Fruit fly (Drosophila melanogaster) whole organism, embryonic: ENCODE results near the gene CG14096.

ENCODE experiments used
- Ada2b ChIP-seq: fragments of 200-800 bp; sonication (Bioruptor generic); IDR thresholded peaks from 2 replicates; pipeline ENCODE4 v1.3.6; 2022; ENCODE audit warnings: missing biosample characterization, missing genetic modification characterization
- Aef1 ChIP-seq: fragments of 200-800 bp; sonication (Bioruptor generic); IDR thresholded peaks from 3 replicates; pipeline ENCODE4 v1.3.6; 2022; ENCODE audit warnings: missing biosample characterization, missing genetic modification characterization
- BEAF-32 ChIP-seq: fragments of 200-800 bp; sonication (Bioruptor generic); optimal IDR thresholded peaks from 3 replicates; lab custom pipeline; 2017; ENCODE audit warnings: missing biosample characterization, missing genetic modification characterization, mild to moderate bottlenecking, moderate library complexity, missing genetic modification reagents
- Bgb ChIP-seq: fragments of 200-800 bp; sonication (Bioruptor generic); IDR thresholded peaks from 2 replicates; pipeline ENCODE4 v1.3.6; 2022; ENCODE audit warnings: missing biosample characterization, missing genetic modification characterization; ENCODE audit not compliant: partially characterized antibody
- CG10209 ChIP-seq: fragments of 200-800 bp; sonication (Bioruptor generic); optimal IDR thresholded peaks from 3 replicates; lab custom pipeline; 2017; ENCODE audit warnings: missing biosample characterization, mild to moderate bottlenecking, missing genetic modification characterization, missing genetic modification reagents
- CG11504 ChIP-seq: fragments of 200-800 bp; sonication (Bioruptor generic); optimal IDR thresholded peaks from 3 replicates; lab custom pipeline; 2019; ENCODE audit warnings: missing biosample characterization, mild to moderate bottlenecking, missing genetic modification characterization, moderate library complexity
- CG1603 ChIP-seq: fragments of 200-800 bp; sonication (Bioruptor generic); optimal IDR thresholded peaks from 2 replicates; lab custom pipeline; 2019; ENCODE audit warnings: missing biosample characterization, mild to moderate bottlenecking, missing genetic modification characterization, moderate library complexity
- CG17361 ChIP-seq: fragments of 200-800 bp; sonication (Bioruptor generic); IDR thresholded peaks from 3 replicates; pipeline ENCODE4 v1.3.6; 2022; ENCODE audit warnings: missing biosample characterization, missing genetic modification characterization
- CG17385 ChIP-seq: fragments of 200-800 bp; sonication (Bioruptor generic); optimal IDR thresholded peaks from 3 replicates; lab custom pipeline; 2018; ENCODE audit warnings: missing biosample characterization, mild to moderate bottlenecking, missing genetic modification characterization
- CG2678 ChIP-seq: fragments of 200-800 bp; sonication (Bioruptor generic); optimal IDR thresholded peaks from 3 replicates; lab custom pipeline; 2019; ENCODE audit warnings: missing biosample characterization, mild to moderate bottlenecking, missing genetic modification characterization, moderate library complexity
- CG2889 ChIP-seq: fragments of 200-800 bp; sonication (Bioruptor generic); IDR thresholded peaks from 3 replicates; pipeline ENCODE4 v1.3.6; 2022; ENCODE audit warnings: missing biosample characterization, missing genetic modification characterization
- CG34422 ChIP-seq: fragments of 200-800 bp; sonication (Bioruptor generic); IDR thresholded peaks from 3 replicates; pipeline ENCODE4 v1.3.6; 2022; ENCODE audit warnings: missing biosample characterization, missing genetic modification characterization
- CG4404 ChIP-seq: fragments of 200-800 bp; sonication (Bioruptor generic); IDR thresholded peaks from 2 replicates; pipeline ENCODE4 v1.3.6; 2022; ENCODE audit warnings: missing biosample characterization, missing genetic modification characterization
- CG4730 ChIP-seq: fragments of 200-800 bp; sonication (Bioruptor generic); IDR thresholded peaks from 2 replicates; pipeline ENCODE4 v1.3.6; 2022; ENCODE audit warnings: missing biosample characterization, missing genetic modification characterization
- CG6272 ChIP-seq: fragments of 200-800 bp; sonication (Bioruptor generic); IDR thresholded peaks from 2 replicates; pipeline ENCODE4 v1.3.6; 2022; ENCODE audit warnings: missing biosample characterization, missing genetic modification characterization
- CG8765 ChIP-seq: fragments of 200-800 bp; sonication (Bioruptor generic); IDR thresholded peaks from 2 replicates; pipeline ENCODE4 v1.3.6; 2022; ENCODE audit warnings: missing biosample characterization, missing genetic modification characterization
- CG9817 ChIP-seq: fragments of 200-800 bp; sonication (Bioruptor generic); optimal IDR thresholded peaks from 2 replicates; lab custom pipeline; 2018; ENCODE audit warnings: missing biosample characterization, mild to moderate bottlenecking, missing genetic modification characterization, moderate library complexity
- Dip2 ChIP-seq: fragments of 200-800 bp; sonication (Bioruptor generic); IDR thresholded peaks from 2 replicates; pipeline ENCODE4 v1.3.6; 2022; ENCODE audit warnings: missing biosample characterization, missing genetic modification characterization
- E2f2 ChIP-seq: fragments of 200-800 bp; sonication (Bioruptor generic); IDR thresholded peaks from 2 replicates; pipeline ENCODE4 v1.3.6; 2022; ENCODE audit warnings: missing biosample characterization, missing genetic modification characterization
- Gug ChIP-seq: fragments of 200-800 bp; sonication (Bioruptor generic); IDR thresholded peaks from 4 replicates; pipeline ENCODE4 v1.3.6; 2022; ENCODE audit warnings: missing biosample characterization, missing genetic modification characterization
- HLH4C ChIP-seq: fragments of 200-800 bp; sonication (Bioruptor generic); IDR thresholded peaks from 3 replicates; pipeline ENCODE4 v1.3.6; 2022; ENCODE audit warnings: missing biosample characterization, missing genetic modification characterization; ENCODE audit not compliant: partially characterized antibody
- Hr3 ChIP-seq: fragments of 200-800 bp; sonication (Bioruptor generic); optimal IDR thresholded peaks from 3 replicates; lab custom pipeline; 2016; ENCODE audit warnings: missing biosample characterization, missing genetic modification characterization
- MBD-R2 ChIP-seq: fragments of 200-800 bp; sonication (Bioruptor generic); IDR thresholded peaks from 2 replicates; pipeline ENCODE4 v1.3.6; 2022; ENCODE audit warnings: missing biosample characterization, missing genetic modification characterization
- Oli ChIP-seq: fragments of 200-800 bp; sonication (Bioruptor generic); optimal IDR thresholded peaks from 2 replicates; lab custom pipeline; 2018; ENCODE audit warnings: missing biosample characterization, mild to moderate bottlenecking, missing genetic modification characterization, moderate library complexity
- Ravus ChIP-seq: fragments of 200-800 bp; sonication (Bioruptor generic); IDR thresholded peaks from 2 replicates; pipeline ENCODE4 v1.3.6; 2022; ENCODE audit warnings: missing biosample characterization, missing genetic modification characterization
- Xbp1 ChIP-seq: fragments of 200-800 bp; sonication (Bioruptor generic); optimal IDR thresholded peaks from 3 replicates; lab custom pipeline; 2016; ENCODE audit warnings: missing biosample characterization, mild to moderate bottlenecking, missing genetic modification characterization
- YL-1 ChIP-seq: fragments of 200-800 bp; sonication (Bioruptor generic); optimal IDR thresholded peaks from 3 replicates; lab custom pipeline; 2017; ENCODE audit warnings: missing biosample characterization, mild to moderate bottlenecking, missing genetic modification characterization
- aop ChIP-seq: fragments of 200-800 bp; sonication (Bioruptor generic); IDR thresholded peaks from 2 replicates; pipeline ENCODE4 v1.3.6; 2022; ENCODE audit warnings: missing biosample characterization, missing genetic modification characterization
- croc ChIP-seq: fragments of 200-800 bp; sonication (Bioruptor generic); conservative IDR thresholded peaks from 3 replicates; pipeline ENCODE4 v1.3.6; 2022; ENCODE audit warnings: missing biosample characterization, missing genetic modification characterization
- eve ChIP-seq, 2 experiments: fragments of >200 bp; optimal IDR thresholded peaks; 2 replicates each; lab custom pipeline; 2017; ENCODE audit warnings: missing biosample characterization in 2 of 2, missing genetic modification characterization in 2 of 2
- gfzf ChIP-seq: fragments of 200-800 bp; sonication (Bioruptor generic); optimal IDR thresholded peaks from 2 replicates; lab custom pipeline; 2016; ENCODE audit warnings: missing biosample characterization, mild to moderate bottlenecking, missing genetic modification characterization, moderate library complexity
- gt ChIP-seq: fragments of 200-800 bp; sonication (Bioruptor generic); IDR thresholded peaks from 2 replicates; pipeline ENCODE4 v1.3.6; 2022; ENCODE audit warnings: missing biosample characterization, missing genetic modification characterization
- hbn ChIP-seq: fragments of 200-800 bp; sonication (Bioruptor generic); IDR thresholded peaks from 2 replicates; pipeline ENCODE4 v1.3.6; 2022; ENCODE audit warnings: missing biosample characterization, missing genetic modification characterization; ENCODE audit not compliant: partially characterized antibody
- hth ChIP-seq: fragments of >200 bp; optimal IDR thresholded peaks from 2 replicates; lab custom pipeline; 2017; ENCODE audit warnings: inconsistent platforms
- mld ChIP-seq: fragments of 200-800 bp; sonication (Bioruptor generic); IDR thresholded peaks from 3 replicates; pipeline ENCODE4 v1.3.6; 2022; ENCODE audit warnings: missing biosample characterization, missing genetic modification characterization; ENCODE audit not compliant: partially characterized antibody
- nmo ChIP-seq: fragments of 200-800 bp; sonication (Bioruptor generic); optimal IDR thresholded peaks from 2 replicates; lab custom pipeline; 2018; ENCODE audit warnings: missing biosample characterization, mild to moderate bottlenecking, missing genetic modification characterization, moderate library complexity
- odd ChIP-seq: fragments of 200-800 bp; sonication (Bioruptor generic); optimal IDR thresholded peaks from 2 replicates; lab custom pipeline; 2017; ENCODE audit warnings: missing biosample characterization, mild to moderate bottlenecking, missing genetic modification characterization
- pfk ChIP-seq: fragments of 200-800 bp; sonication (Bioruptor generic); optimal IDR thresholded peaks from 2 replicates; lab custom pipeline; 2018; ENCODE audit warnings: missing biosample characterization, mild to moderate bottlenecking, missing genetic modification characterization, moderate library complexity
- prd ChIP-seq, 3 experiments: fragments of >200 bp in 2 of 3; fragments of 200-800 bp in 1 of 3; sonication (Bioruptor generic) in 1 of 3; optimal IDR thresholded peaks in 2 of 3; IDR thresholded peaks in 1 of 3; 2 replicates in 2 of 3; 3 replicates in 1 of 3; pipeline versions ENCODE4 v1.3.6 to Lab custom; 2017 to 2022; ENCODE audit warnings: missing biosample characterization in 1 of 3, missing genetic modification characterization in 1 of 3
- row ChIP-seq: fragments of 200-800 bp; sonication (Bioruptor generic); IDR thresholded peaks from 3 replicates; pipeline ENCODE4 v1.3.6; 2022; ENCODE audit warnings: missing biosample characterization, missing genetic modification characterization
- shn ChIP-seq: fragments of 200-800 bp; sonication (Bioruptor generic); optimal IDR thresholded peaks from 3 replicates; lab custom pipeline; 2016; ENCODE audit warnings: missing biosample characterization, missing genetic modification characterization
- slbo ChIP-seq: fragments of 200-800 bp; sonication (Bioruptor generic); IDR thresholded peaks from 2 replicates; pipeline ENCODE4 v1.3.6; 2022; ENCODE audit warnings: missing biosample characterization, missing genetic modification characterization
- ssp ChIP-seq: fragments of 200-800 bp; sonication (Bioruptor generic); IDR thresholded peaks from 2 replicates; pipeline ENCODE4 v1.3.6; 2022; ENCODE audit warnings: missing biosample characterization, missing genetic modification characterization
- toy ChIP-seq: fragments of 200-800 bp; sonication (Bioruptor generic); IDR thresholded peaks from 2 replicates; pipeline ENCODE4 v1.3.6; 2022; ENCODE audit warnings: missing biosample characterization, missing genetic modification characterization
- vnd ChIP-seq: fragments of 200-800 bp; sonication (Bioruptor generic); IDR thresholded peaks from 3 replicates; pipeline ENCODE4 v1.3.6; 2022; ENCODE audit warnings: missing biosample characterization, missing genetic modification characterization; ENCODE audit not compliant: partially characterized antibody
- yki ChIP-seq: fragments of >200 bp; optimal IDR thresholded peaks from 3 replicates; lab custom pipeline; 2018
- zfh1 ChIP-seq: fragments of 200-800 bp; sonication (Bioruptor generic); IDR thresholded peaks from 3 replicates; pipeline ENCODE4 v1.3.6; 2022; ENCODE audit warnings: missing biosample characterization, missing genetic modification characterization

CG14096 gene

DNA sequence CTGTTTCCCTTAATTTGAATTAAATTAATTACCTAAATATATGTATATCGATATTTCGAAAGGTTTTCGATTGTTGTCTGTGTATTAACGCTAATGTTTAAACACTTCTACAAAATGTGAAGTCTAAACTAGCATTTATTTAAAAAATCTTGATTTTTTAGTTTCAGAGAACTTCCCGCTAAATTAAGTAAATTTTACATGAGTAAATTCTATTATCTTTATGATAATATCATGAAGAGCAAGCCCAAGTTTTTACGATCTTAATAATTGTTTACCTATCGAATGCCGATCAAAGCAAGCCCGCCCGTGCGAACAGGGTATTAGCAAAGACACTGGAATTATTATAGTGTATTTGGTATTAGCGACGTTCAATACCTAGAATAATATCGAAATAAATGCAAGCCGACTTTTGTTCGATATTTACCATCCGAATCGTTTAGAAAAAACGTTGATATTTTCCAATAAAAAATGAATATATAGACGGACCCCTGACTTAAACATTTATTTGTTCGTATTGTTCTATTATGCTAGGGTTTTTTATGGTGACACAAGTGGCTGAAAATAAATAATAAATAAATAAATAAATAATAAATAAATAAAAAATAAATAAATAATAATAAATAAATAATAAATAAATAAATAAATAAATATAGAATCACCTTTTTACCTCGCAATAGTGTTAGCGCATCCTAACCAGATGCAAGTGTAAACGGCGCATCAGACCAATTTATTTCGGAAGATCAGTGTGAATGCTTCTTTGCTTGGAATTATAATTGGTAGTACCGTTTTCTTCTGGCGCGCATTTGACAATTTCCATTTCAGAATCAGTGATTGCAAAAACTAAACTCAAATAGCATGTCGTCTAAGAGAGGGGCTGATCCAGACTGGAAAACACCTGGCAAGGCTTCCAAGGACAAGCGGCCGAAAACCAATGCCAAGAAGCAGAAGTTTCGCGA lies 20.2 kb downstream of the CG14096 start, which contains the start of the genes CG33062 and Chd3 (continued):
- TF ChIP-seq HLH4C (GFP tag; lab: Robert Waterston, UW) = peak; percentile 32; the same call in 1 of the 3 replicates
- TF ChIP-seq CG17385 (GFP tag; lab: Kevin White, UChicago) = peak; percentile 7
- TF ChIP-seq ssp = peak; percentile 97
- TF ChIP-seq gfzf = peak; percentile 36
- no peak for TF ChIP-seq shn (GFP tag; lab: Kevin White, UChicago)
- peak; percentile 32; the same call in 1 of the 2 replicates for TF ChIP-seq MBD-R2
- peak; percentile 22; the same call in 1 of the 3 replicates for TF ChIP-seq croc (GFP tag; lab: Robert Waterston, UW)
- TF ChIP-seq aop = no peak
- TF ChIP-seq CG4730 (GFP tag; lab: Robert Waterston, UW) = 0 out of 2 replicates have a peak, but pooled peaks have one; percentile 9
- TF ChIP-seq hbn (GFP tag; lab: Robert Waterston, UW) = 0 out of 2 replicates have a peak, but pooled peaks have one; percentile 15
- TF ChIP-seq E2f2 (GFP tag; lab: Robert Waterston, UW) = peak; percentile 53
- TF ChIP-seq pfk (GFP tag; lab: Kevin White, UChicago) = no peak
- TF ChIP-seq CG9817 (tag; lab: Kevin White, UChicago) = peak; percentile 23
- peak; percentile 18; the same call in 1 of the 2 replicates for TF ChIP-seq CG8765 (GFP tag; lab: Robert Waterston, UW)
- TF ChIP-seq CG2889 (GFP tag; lab: Robert Waterston, UW) = no peak
- peak; percentile 31 for TF ChIP-seq CG10209 (GFP tag; lab: Kevin White, UChicago)
- TF ChIP-seq CG1603 (tag; lab: Kevin White, UChicago) = peak; percentile 45
- peak; percentile 69 for TF ChIP-seq nmo
- no peak for TF ChIP-seq toy (GFP tag; lab: Robert Waterston, UW)
- TF ChIP-seq Xbp1 (GFP tag; lab: Kevin White, UChicago) = peak; percentile 24
- 0 out of 3 replicates have a peak, but pooled peaks have one; percentile 3 for TF ChIP-seq zfh1 (GFP tag; lab: Robert Waterston, UW)
- peak; percentile 49; the same call in 1 of the 2 replicates for TF ChIP-seq CG4404 (GFP tag; lab: Robert Waterston, UW)
- TF ChIP-seq CG34422 (GFP tag; lab: Robert Waterston, UW) = 0 out of 3 replicates have a peak, but pooled peaks have one; percentile 32
- TF ChIP-seq mld = 0 out of 3 replicates have a peak, but pooled peaks have one; percentile 12
- peak; percentile 48 for TF ChIP-seq CG2678
- peak; percentile 70 for TF ChIP-seq BEAF-32 (GFP tag; lab: Kevin White, UChicago)
- TF ChIP-seq CG6272 = peak; percentile 55
- no peak for TF ChIP-seq Ravus (GFP tag; lab: Robert Waterston, UW)
- TF ChIP-seq slbo (GFP tag; lab: Robert Waterston, UW) = peak; percentile 38
- TF ChIP-seq YL-1 (GFP tag; lab: Kevin White, UChicago) = peak; percentile 2
- TF ChIP-seq Ada2b (GFP tag; lab: Robert Waterston, UW) = no peak
- no peak for TF ChIP-seq hth
- TF ChIP-seq CG17361 (GFP tag; lab: Robert Waterston, UW) = peak; percentile 75; the same call in 2 of the 3 replicates
- no peak for TF ChIP-seq odd (GFP tag; lab: Kevin White, UChicago)
- no peak for TF ChIP-seq gt (GFP tag; lab: Robert Waterston, UW)
- no peak for TF ChIP-seq yki (lab: Kevin White, UChicago)
- no peak for TF ChIP-seq Dip2 (GFP tag; lab: Robert Waterston, UW)
- TF ChIP-seq prd (optimal IDR thresholded peaks at IDR 0.05; lab: Kevin White, UChicago) = no peak
- peak; percentile 32; the same call in 1 of the 3 replicates for TF ChIP-seq prd (GFP tag; IDR thresholded peaks at IDR 0.05; lab: Robert Waterston, UW)
- TF ChIP-seq Gug (GFP tag; lab: Robert Waterston, UW) = peak; percentile 35; the same call in 2 of the 4 replicates
- 0 out of 2 replicates have a peak, but pooled peaks have one; percentile 22 for TF ChIP-seq Bgb (GFP tag; lab: Robert Waterston, UW)
- TF ChIP-seq row (GFP tag; lab: Robert Waterston, UW) = peak; percentile 79
- peak; percentile 27; the same call in 2 of the 3 replicates for TF ChIP-seq vnd (GFP tag; lab: Robert Waterston, UW)
- peak; percentile 17; the same call in 1 of the 3 replicates for TF ChIP-seq Aef1 (GFP tag; lab: Robert Waterston, UW)
- TF ChIP-seq Oli (tag; lab: Kevin White, UChicago) = peak; percentile 19
- no peak for TF ChIP-seq eve (GFP tag; optimal IDR thresholded peaks at IDR 0.05; lab: Kevin White, UChicago)
- TF ChIP-seq Hr3 = peak; percentile 6
- peak; percentile 36 for TF ChIP-seq CG11504 (tag; lab: Kevin White, UChicago)
